Fruit fly (Drosophila melanogaster): Measurements from ENCODE around the gene Lsd-2.

Lsd-2 gene

dm6 chrX:15079945-15080344, 3.9 kb upstream of the Lsd-2 start:
- peak; percentile 34 for TF ChIP-seq CG17801 (GFP tag; optimal IDR thresholded peaks at IDR 0.05; ENCODE audit: partially characterized antibody)

- peak; percentile 57 for TF ChIP-seq CG17801 (GFP tag; optimal IDR thresholded peaks at IDR 0.05; ENCODE audit: partially characterized antibody)
Measured at dm6 chrX:15079163-15079809, 3.3 kb upstream of the Lsd-2 start.

- TF ChIP-seq CG17801 (GFP tag; optimal IDR thresholded peaks at IDR 0.05; ENCODE audit: partially characterized antibody), result no peak
Measured at dm6 chrX:15078394-15078793, 2.4 kb upstream of the Lsd-2 start.

dm6 chrX:15077576-15078136, 1.6 kb upstream of the Lsd-2 start:
- TF ChIP-seq CG17801 (GFP tag; optimal IDR thresholded peaks at IDR 0.05; ENCODE audit: partially characterized antibody), result peak; percentile 75

dm6 chrX:15076606-15077005, 586 bp upstream of the Lsd-2 start:
- no peak for TF ChIP-seq CG17801 (GFP tag; optimal IDR thresholded peaks at IDR 0.05; ENCODE audit: partially characterized antibody)

- peak; percentile 79 for TF ChIP-seq CG17801 (GFP tag; optimal IDR thresholded peaks at IDR 0.05; ENCODE audit: partially characterized antibody)
Measured at dm6 chrX:15075485-15076037, 459 bp downstream of the Lsd-2 start.

dm6 chrX:15074646-15075351, 1.2 kb downstream of the Lsd-2 start:
- peak; percentile 68 for TF ChIP-seq CG17801 (GFP tag; optimal IDR thresholded peaks at IDR 0.05; ENCODE audit: partially characterized antibody)

- no peak for TF ChIP-seq CG17801 (GFP tag; optimal IDR thresholded peaks at IDR 0.05; ENCODE audit: partially characterized antibody)
Measured at dm6 chrX:15070811-15071479, 5.1 kb downstream of the Lsd-2 start.

- no peak for TF ChIP-seq CG17801 (GFP tag; optimal IDR thresholded peaks at IDR 0.05; ENCODE audit: partially characterized antibody)
Measured at dm6 chrX:15070137-15070536, 5.9 kb downstream of the Lsd-2 start.

dm6 chrX:15069417-15069896, 6.6 kb downstream of the Lsd-2 start:
- peak; percentile 97 for TF ChIP-seq CG17801 (GFP tag; optimal IDR thresholded peaks at IDR 0.05; ENCODE audit: partially characterized antibody)

dm6 chrX:15068537-15068936, 7.5 kb downstream of the Lsd-2 start:
- TF ChIP-seq CG17801 (GFP tag; optimal IDR thresholded peaks at IDR 0.05; ENCODE audit: partially characterized antibody), result no peak

dm6 chrX:15066374-15067057, 9.5 kb downstream of the Lsd-2 start, which contains the start of the genes opm and dob:
opm (minus strand) TSS chrX:15066432.
dob (plus strand) TSS chrX:15067007.
- TF ChIP-seq CG17801 (GFP tag; optimal IDR thresholded peaks at IDR 0.05; ENCODE audit: partially characterized antibody), result no peak

dm6 chrX:15063404-15064062, 12.5 kb downstream of the Lsd-2 start, which contains the start of the genes hiw and ND-B18:
hiw (minus strand) TSS chrX:15063429.
ND-B18 (plus strand) TSS chrX:15063733.
- TF ChIP-seq CG17801 (GFP tag; optimal IDR thresholded peaks at IDR 0.05; ENCODE audit: partially characterized antibody), result peak; percentile 61

- no peak for TF ChIP-seq CG17801 (GFP tag; optimal IDR thresholded peaks at IDR 0.05; ENCODE audit: partially characterized antibody)
Measured at dm6 chrX:15062619-15063018, 13.4 kb downstream of the Lsd-2 start.

All from ovary, adult (tissue).